Worm (Caenorhabditis elegans) whole organism, L1 larva: ENCODE data around the gene pyk-2.

Experiments
- C04F5.9 ChIP-seq: sonication (generic microtip); optimal IDR thresholded peaks from 2 replicates; lab custom pipeline; 2016; ENCODE audit warnings: missing genetic modification characterization, missing compliant biosample characterization
- aha-1 ChIP-seq: fragments of 150-350 bp; optimal IDR thresholded peaks from 2 replicates; lab custom pipeline; 2014; ENCODE audit warnings: missing biosample characterization, missing genetic modification characterization
- alr-1 ChIP-seq: fragments of 200-800 bp; sonication (Bioruptor generic); optimal IDR thresholded peaks from 2 replicates; lab custom pipeline; 2018; ENCODE audit warnings: borderline replicate concordance, mild to moderate bottlenecking, missing genetic modification characterization, missing compliant biosample characterization
- aly-2 ChIP-seq: fragments of 150-350 bp; optimal IDR thresholded peaks from 2 replicates; lab custom pipeline; 2014; ENCODE audit warnings: missing biosample characterization, missing genetic modification characterization
- ama-1 ChIP-seq: fragments of 150-350 bp; optimal IDR thresholded peaks from 2 replicates; lab custom pipeline; 2014
- ceh-63 ChIP-seq: fragments of 200-800 bp; sonication (Bioruptor generic); optimal IDR thresholded peaks from 2 replicates; lab custom pipeline; 2018; ENCODE audit warnings: mild to moderate bottlenecking, missing genetic modification characterization, missing compliant biosample characterization
- ceh-8 ChIP-seq: fragments of 200-800 bp; sonication (Bioruptor generic); optimal IDR thresholded peaks from 2 replicates; lab custom pipeline; 2018; ENCODE audit warnings: mild to moderate bottlenecking, missing genetic modification characterization, moderate library complexity, missing compliant biosample characterization
- ceh-88 ChIP-seq: fragments of 200-800 bp; sonication (Bioruptor generic); IDR thresholded peaks from 2 replicates; pipeline ENCODE4 v1.3.6; 2022; ENCODE audit warnings: missing genetic modification characterization, missing compliant biosample characterization
- ceh-90 ChIP-seq: sonication (generic microtip); optimal IDR thresholded peaks from 2 replicates; lab custom pipeline; 2016; ENCODE audit warnings: missing genetic modification characterization, missing compliant biosample characterization
- dpl-1 ChIP-seq, 3 experiments: fragments of 150-350 bp in 2 of 3; sonication (generic microtip) in 1 of 3; optimal IDR thresholded peaks; 2 replicates each; lab custom pipeline; 2014 to 2017; ENCODE audit warnings: missing biosample characterization in 3 of 3, missing genetic modification characterization in 3 of 3, missing genetic modification reagents in 3 of 3
- dsc-1 ChIP-seq: sonication (generic microtip); optimal IDR thresholded peaks from 2 replicates; lab custom pipeline; 2016; ENCODE audit warnings: mild to moderate bottlenecking, missing genetic modification characterization, missing compliant biosample characterization
- egl-13 ChIP-seq: sonication (generic microtip); optimal IDR thresholded peaks from 2 replicates; lab custom pipeline; 2016; ENCODE audit warnings: missing genotype, missing genetic modification reagents, missing genetic modification characterization, missing compliant biosample characterization
- ets-5 ChIP-seq: fragments of 200-800 bp; sonication (Bioruptor generic); IDR thresholded peaks from 2 replicates; pipeline ENCODE4 v1.3.6; 2022; ENCODE audit warnings: missing genetic modification characterization, missing compliant biosample characterization
- fkh-4 ChIP-seq: sonication (generic microtip); optimal IDR thresholded peaks from 2 replicates; lab custom pipeline; 2016; ENCODE audit warnings: missing compliant biosample characterization, missing genetic modification characterization, borderline replicate concordance
- fkh-8 ChIP-seq: sonication (generic microtip); optimal IDR thresholded peaks from 2 replicates; lab custom pipeline; 2016; ENCODE audit warnings: mild to moderate bottlenecking, missing genetic modification characterization, missing compliant biosample characterization
- hlh-17 ChIP-seq: fragments of 200-800 bp; sonication (Bioruptor generic); optimal IDR thresholded peaks from 2 replicates; lab custom pipeline; 2018; ENCODE audit warnings: missing genetic modification characterization, mild to moderate bottlenecking, missing compliant biosample characterization, moderate library complexity, borderline replicate concordance
- hlh-4 ChIP-seq: sonication (generic microtip); optimal IDR thresholded peaks from 2 replicates; lab custom pipeline; 2016; ENCODE audit warnings: mild to moderate bottlenecking, missing genetic modification characterization, missing compliant biosample characterization
- hpl-2 ChIP-seq: fragments of 150-350 bp; optimal IDR thresholded peaks from 2 replicates; lab custom pipeline; 2014; ENCODE audit warnings: missing biosample characterization, missing genetic modification reagents, missing genetic modification characterization
- irx-1 ChIP-seq: sonication (generic microtip); optimal IDR thresholded peaks from 2 replicates; lab custom pipeline; 2016; ENCODE audit warnings: missing genetic modification characterization, missing compliant biosample characterization
- isw-1 ChIP-seq: fragments of 200-800 bp; sonication (Bioruptor generic); IDR thresholded peaks from 2 replicates; pipeline ENCODE4 v1.3.6; 2022; ENCODE audit warnings: missing genetic modification characterization, missing compliant biosample characterization
- jun-1 ChIP-seq: fragments of 150-350 bp; optimal IDR thresholded peaks from 2 replicates; lab custom pipeline; 2014; ENCODE audit warnings: missing biosample characterization, missing genetic modification reagents, missing genetic modification characterization
- lin-14 ChIP-seq: fragments of 200-800 bp; sonication (Bioruptor generic); optimal IDR thresholded peaks from 2 replicates; lab custom pipeline; 2018; ENCODE audit warnings: mild to moderate bottlenecking, missing genetic modification characterization, moderate library complexity, missing compliant biosample characterization
- lin-15B ChIP-seq: fragments of 150-350 bp; sonication (generic microtip); optimal IDR thresholded peaks from 3 replicates; lab custom pipeline; 2014; ENCODE audit warnings: missing biosample characterization, missing genetic modification characterization
- lsy-2 ChIP-seq, 2 experiments: fragments of 150-350 bp; optimal IDR thresholded peaks; 2 replicates each; lab custom pipeline; 2014; ENCODE audit warnings: missing biosample characterization in 2 of 2, missing genetic modification characterization in 2 of 2
- mef-2 ChIP-seq: fragments of 150-350 bp; optimal IDR thresholded peaks from 2 replicates; lab custom pipeline; 2014; ENCODE audit warnings: missing biosample characterization, missing genetic modification characterization
- mep-1 ChIP-seq: fragments of 150-350 bp; optimal IDR thresholded peaks from 2 replicates; lab custom pipeline; 2014; ENCODE audit warnings: missing biosample characterization, missing genetic modification characterization
- nhr-11 ChIP-seq: fragments of 150-350 bp; optimal IDR thresholded peaks from 2 replicates; lab custom pipeline; 2014; ENCODE audit warnings: missing biosample characterization, missing genetic modification characterization
- nhr-12 ChIP-seq: sonication (generic microtip); optimal IDR thresholded peaks from 2 replicates; lab custom pipeline; 2017; ENCODE audit warnings: missing biosample characterization, missing genetic modification characterization
- nhr-237 ChIP-seq: fragments of 150-350 bp; optimal IDR thresholded peaks from 2 replicates; lab custom pipeline; 2014; ENCODE audit warnings: missing biosample characterization, missing genetic modification characterization
- nhr-28 ChIP-seq: fragments of 150-350 bp; optimal IDR thresholded peaks from 2 replicates; lab custom pipeline; 2014; ENCODE audit warnings: missing biosample characterization, missing genetic modification characterization
- nhr-47 ChIP-seq: sonication (generic microtip); optimal IDR thresholded peaks from 2 replicates; lab custom pipeline; 2016; ENCODE audit warnings: mild to moderate bottlenecking, missing genetic modification characterization, moderate library complexity, missing compliant biosample characterization
- nhr-71 ChIP-seq: sonication (generic microtip); optimal IDR thresholded peaks from 2 replicates; lab custom pipeline; 2016; ENCODE audit warnings: mild to moderate bottlenecking, missing genetic modification characterization, moderate library complexity, missing compliant biosample characterization
- nhr-77 ChIP-seq: fragments of 150-350 bp; optimal IDR thresholded peaks from 2 replicates; lab custom pipeline; 2014; ENCODE audit warnings: missing biosample characterization, missing genetic modification characterization
- nhr-84 ChIP-seq: sonication (generic microtip); optimal IDR thresholded peaks from 2 replicates; lab custom pipeline; 2017; ENCODE audit warnings: missing biosample characterization, missing genetic modification characterization
- nhr-85 ChIP-seq: sonication (generic microtip); peaks from one replicate; lab custom pipeline; 2016; ENCODE audit warnings: missing genetic modification characterization, inconsistent platforms, missing compliant biosample characterization
- nhr-90 ChIP-seq: sonication (generic microtip); optimal IDR thresholded peaks from 2 replicates; lab custom pipeline; 2016; ENCODE audit warnings: mild to moderate bottlenecking, missing genetic modification characterization, missing compliant biosample characterization; ENCODE audit not compliant: poor library complexity
- pqm-1 ChIP-seq: sonication (generic microtip); optimal IDR thresholded peaks from 3 replicates; lab custom pipeline; 2017; ENCODE audit warnings: missing biosample characterization, missing genetic modification characterization
- snpc-4 ChIP-seq: fragments of 150-350 bp; optimal IDR thresholded peaks from 2 replicates; lab custom pipeline; 2014; ENCODE audit warnings: missing biosample characterization, missing genetic modification characterization
- snu-23 ChIP-seq: sonication (generic microtip); optimal IDR thresholded peaks from 2 replicates; lab custom pipeline; 2016; ENCODE audit warnings: missing genetic modification characterization, missing compliant biosample characterization
- sox-4 ChIP-seq: sonication (generic microtip); optimal IDR thresholded peaks from 2 replicates; lab custom pipeline; 2016; ENCODE audit warnings: missing genetic modification characterization, missing compliant biosample characterization
- swsn-7 ChIP-seq: sonication (generic microtip); optimal IDR thresholded peaks from 2 replicates; lab custom pipeline; 2016; ENCODE audit warnings: missing genetic modification characterization, missing compliant biosample characterization
- tbx-2 ChIP-seq: sonication (generic microtip); optimal IDR thresholded peaks from 2 replicates; lab custom pipeline; 2016; ENCODE audit warnings: missing genetic modification characterization, missing compliant biosample characterization
- tlp-1 ChIP-seq: fragments of 150-350 bp; optimal IDR thresholded peaks from 2 replicates; lab custom pipeline; 2014; ENCODE audit warnings: missing biosample characterization, missing genetic modification characterization
- unc-130 ChIP-seq: fragments of 150-350 bp; optimal IDR thresholded peaks from 2 replicates; lab custom pipeline; 2017; ENCODE audit warnings: missing biosample characterization, missing genetic modification characterization, inconsistent platforms
- unc-30 ChIP-seq: sonication (generic microtip); optimal IDR thresholded peaks from 2 replicates; lab custom pipeline; 2017; ENCODE audit warnings: missing biosample characterization, missing genetic modification characterization
- unc-62 ChIP-seq: fragments of 150-350 bp; optimal IDR thresholded peaks from 2 replicates; lab custom pipeline; 2014; ENCODE audit warnings: missing biosample characterization, missing genetic modification reagents, missing genetic modification characterization
- unc-98 ChIP-seq: fragments of 200-800 bp; sonication (Bioruptor generic); IDR thresholded peaks from 2 replicates; pipeline ENCODE4 v1.3.6; 2022; ENCODE audit warnings: missing genetic modification characterization, missing compliant biosample characterization
- xbp-1 ChIP-seq: sonication (generic microtip); optimal IDR thresholded peaks from 2 replicates; lab custom pipeline; 2016; ENCODE audit warnings: missing genetic modification characterization, missing compliant biosample characterization
- zip-4 ChIP-seq: fragments of 200-800 bp; sonication (Bioruptor generic); optimal IDR thresholded peaks from 2 replicates; lab custom pipeline; 2018; ENCODE audit warnings: mild to moderate bottlenecking, missing genetic modification characterization, moderate library complexity, missing compliant biosample characterization
- ztf-11 ChIP-seq, 2 experiments: sonication (generic microtip); optimal IDR thresholded peaks; 2 replicates each; lab custom pipeline; 2016 to 2017; ENCODE audit warnings: missing genetic modification characterization in 2 of 2, missing biosample characterization in 1 of 2, missing compliant biosample characterization in 1 of 2
- ztf-4 ChIP-seq: fragments of 150-350 bp; optimal IDR thresholded peaks from 2 replicates; lab custom pipeline; 2014; ENCODE audit warnings: missing biosample characterization, missing genetic modification characterization

Gene pyk-2

DNA sequence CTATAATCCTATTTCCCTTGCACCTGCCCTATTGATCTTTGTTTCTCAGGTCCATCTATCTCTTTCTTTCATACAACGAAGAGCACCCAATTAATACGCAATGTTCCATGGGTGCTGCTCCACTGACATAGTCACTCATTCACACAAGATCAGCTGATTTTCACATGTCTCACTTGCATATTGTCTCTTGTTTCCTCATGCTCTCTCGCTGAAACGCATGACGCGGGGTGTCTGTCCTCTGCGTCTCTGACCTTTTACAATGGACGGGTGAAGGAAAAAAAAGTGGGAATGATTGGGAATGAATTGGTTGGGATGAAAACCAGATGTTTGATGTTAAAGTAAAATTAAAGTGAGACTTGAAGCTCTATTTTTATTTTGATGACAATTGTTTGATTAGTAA is 25.6 kb downstream of the pyk-2 start (continued):
- peak; percentile 43 for TF ChIP-seq snpc-4 (tag; lab: Kevin White, UChicago)

ce11 chrIV:10935853-10936491 is 26.3 kb downstream of the pyk-2 start, which contains the start of gene lgg-2:
TSS of gene lgg-2 (minus strand) at chrIV:10935903.
- TF ChIP-seq hpl-2 (GFP tag; lab: Kevin White, UChicago) (peak; percentile 39), nhr-84 (tag; lab: Kevin White, UChicago) (no peak), nhr-11 (tag; lab: Kevin White, UChicago) (peak; percentile 96), zip-4 (GFP tag; lab: Kevin White, UChicago) (peak; percentile 80), ztf-4 (tag; lab: Kevin White, UChicago) (peak; percentile 98), nhr-47 (peak; percentile 97), aly-2 (tag; lab: Kevin White, UChicago) (peak; percentile 55), aha-1 (peak; percentile 71), lin-15B (tag; lab: Kevin White, UChicago) (no peak), dpl-1 (GFP tag; optimal IDR thresholded peaks at IDR 0.05; lab: Kevin White, UChicago) (peak; percentile 78 to 79 (median 78)), fkh-4 (tag; lab: Kevin White, UChicago) (no peak), snpc-4 (tag; lab: Kevin White, UChicago) (peak; percentile 79), sox-4 (tag; lab: Kevin White, UChicago) (peak; percentile 77), swsn-7 (peak; percentile 99), unc-30 (tag; lab: Kevin White, UChicago) (no peak), nhr-237 (tag; lab: Kevin White, UChicago) (peak; percentile 85), ceh-90 (tag; lab: Kevin White, UChicago) (no peak), unc-98 (GFP tag; lab: Robert Waterston, UW) (peak; percentile 29; the same call in 1 of the 2 replicates), snu-23 (GFP tag; lab: Kevin White, UChicago) (peak; percentile 99), mep-1 (tag; lab: Kevin White, UChicago) (peak; percentile 98), nhr-28 (tag; lab: Kevin White, UChicago) (no peak), pqm-1 (tag; lab: Kevin White, UChicago) (peak; percentile 36), alr-1 (tag; lab: Kevin White, UChicago) (no peak), ceh-8 (GFP tag; lab: Kevin White, UChicago) (peak; percentile 93), tbx-2 (tag; lab: Kevin White, UChicago) (peak; percentile 99), nhr-85 (tag; lab: Kevin White, UChicago) (peak; percentile 99), ceh-88 (GFP tag; lab: Robert Waterston, UW) (peak; percentile 79), ztf-11 (tag; optimal IDR thresholded peaks at IDR 0.05; lab: Kevin White, UChicago) (peak in 1 of 2 experiments; percentile 85), hlh-4 (tag; lab: Kevin White, UChicago) (no peak), nhr-12 (tag; lab: Kevin White, UChicago) (no peak), egl-13 (tag; lab: Kevin White, UChicago) (peak; percentile 92), ama-1 (lab: Kevin White, UChicago) (peak; percentile 94), isw-1 (GFP tag; lab: Robert Waterston, UW) (peak; percentile 92), nhr-90 (tag; lab: Kevin White, UChicago) (peak; percentile 97), lsy-2 (tag; optimal IDR thresholded peaks at IDR 0.05; lab: Kevin White, UChicago) (peak; percentile 95 to 96), ceh-63 (GFP tag; lab: Kevin White, UChicago) (no peak), unc-62 (no peak), unc-130 (tag; lab: Kevin White, UChicago) (no peak), irx-1 (tag; lab: Kevin White, UChicago) (peak; percentile 93), nhr-71 (tag; lab: Kevin White, UChicago) (peak; percentile 100), dsc-1 (tag; lab: Kevin White, UChicago) (peak; percentile 93), tlp-1 (tag; lab: Kevin White, UChicago) (no peak), mef-2 (peak; percentile 76), nhr-77 (tag; lab: Kevin White, UChicago) (peak; percentile 88), hlh-17 (GFP tag; lab: Kevin White, UChicago) (no peak), jun-1 (tag; lab: Kevin White, UChicago) (peak; percentile 95), ets-5 (no peak), lin-14 (GFP tag; lab: Kevin White, UChicago) (peak; percentile 99), fkh-8 (tag; lab: Kevin White, UChicago) (peak; percentile 92), xbp-1 (tag; lab: Kevin White, UChicago) (peak; percentile 93), C04F5.9 (peak; percentile 79)
